Worm (Caenorhabditis elegans): ENCODE data around the gene F46F5.8.

ce11 chrII:799700-800099 lies 21.7 kb downstream of the F46F5.8 start, which contains the start of gene F46F5.14:
- TF ChIP-seq med-1 (GFP tag; optimal IDR thresholded peaks at IDR 0.05; ENCODE audit: insufficient read depth) (no peak), cog-1 (tag; optimal IDR thresholded peaks at IDR 0.05) (no peak), ztf-23 (GFP tag; IDR thresholded peaks at IDR 0.05) (no peak), T22C8.4 (GFP tag; IDR thresholded peaks at IDR 0.05) (no peak), klf-2 (GFP tag; conservative IDR thresholded peaks at IDR 0.05) (no peak), flt-1 (GFP tag; IDR thresholded peaks at IDR 0.05) (no peak)
